Worm (Caenorhabditis elegans) whole organism, L4 larva: ENCODE measurements around the gene noca-1.

Experiments used
- F10B5.3 ChIP-seq: sonication (generic microtip); optimal IDR thresholded peaks from 2 replicates; lab custom pipeline; 2016; ENCODE audit warnings: mild to moderate bottlenecking, missing genetic modification characterization, missing compliant biosample characterization
- F44E2.7 ChIP-seq: fragments of 200-800 bp; sonication (Bioruptor generic); IDR thresholded peaks from 2 replicates; pipeline ENCODE4 v2.1.2; 2022; ENCODE audit warnings: missing genetic modification characterization, missing compliant biosample characterization
- R02D3.7 ChIP-seq: fragments of 150-350 bp; sonication (generic microtip); optimal IDR thresholded peaks from 3 replicates; lab custom pipeline; 2014; ENCODE audit warnings: missing biosample characterization, missing genetic modification characterization
- aha-1 ChIP-seq: fragments of 150-350 bp; peaks from one replicate; lab custom pipeline; 2014; ENCODE audit warnings: missing biosample characterization, missing genetic modification characterization
- ama-1 ChIP-seq: fragments of 150-350 bp; optimal IDR thresholded peaks from 2 replicates; lab custom pipeline; 2014; ENCODE audit warnings: inconsistent platforms, mixed read lengths
- cey-2 ChIP-seq: sonication (generic microtip); optimal IDR thresholded peaks from 3 replicates; lab custom pipeline; 2017; ENCODE audit warnings: missing genetic modification characterization, mild to moderate bottlenecking, missing compliant biosample characterization, antibody characterized with exemption, borderline replicate concordance; ENCODE audit not compliant: insufficient read depth
- daf-16 ChIP-seq, 3 experiments: sonication (generic microtip); optimal IDR thresholded peaks; 2 replicates each; lab custom pipeline; 2016 to 2017; ENCODE audit warnings: missing genetic modification characterization in 3 of 3, missing genetic modification reagents in 3 of 3, mild to moderate bottlenecking in 2 of 3, missing compliant biosample characterization in 2 of 3, missing biosample characterization in 1 of 3, moderate library complexity in 1 of 3
- dmd-6 ChIP-seq: fragments of 200-800 bp; sonication (Bioruptor generic); IDR thresholded peaks from 2 replicates; pipeline ENCODE4 v1.3.6; 2022; ENCODE audit warnings: missing genetic modification reagents, missing genetic modification characterization, missing compliant biosample characterization
- dmd-9 ChIP-seq: fragments of 200-800 bp; sonication (Bioruptor generic); IDR thresholded peaks from 2 replicates; pipeline ENCODE4 v1.3.6; 2022; ENCODE audit warnings: missing genetic modification reagents, missing genetic modification characterization, missing compliant biosample characterization
- dve-1 ChIP-seq: sonication (generic microtip); optimal IDR thresholded peaks from 2 replicates; lab custom pipeline; 2017; ENCODE audit warnings: antibody characterized with exemption, mild to moderate bottlenecking, missing genetic modification characterization, missing compliant biosample characterization; ENCODE audit not compliant: insufficient read depth
- egl-43 ChIP-seq: fragments of 200-800 bp; sonication (Bioruptor generic); IDR thresholded peaks from 2 replicates; pipeline ENCODE4 v1.3.6; 2022; ENCODE audit warnings: missing genetic modification reagents, missing genetic modification characterization, missing compliant biosample characterization
- gei-8 ChIP-seq: fragments of 200-800 bp; sonication (Bioruptor generic); optimal IDR thresholded peaks from 2 replicates; lab custom pipeline; 2018; ENCODE audit warnings: mild to moderate bottlenecking, missing genetic modification characterization, missing compliant biosample characterization
- lin-1 ChIP-seq: fragments of 200-800 bp; sonication (Bioruptor generic); IDR thresholded peaks from 2 replicates; pipeline ENCODE4 v1.3.6; 2022; ENCODE audit warnings: missing genetic modification reagents, missing genetic modification characterization, missing compliant biosample characterization
- lin-13 ChIP-seq: fragments of 150-350 bp; optimal IDR thresholded peaks from 2 replicates; lab custom pipeline; 2014; ENCODE audit warnings: missing biosample characterization, missing genetic modification reagents, missing genetic modification characterization
- lin-39 ChIP-seq: fragments of 150-350 bp; optimal IDR thresholded peaks from 2 replicates; lab custom pipeline; 2014; ENCODE audit warnings: missing biosample characterization, missing genetic modification reagents, missing genetic modification characterization
- lir-3 ChIP-seq: sonication (generic microtip); optimal IDR thresholded peaks from 2 replicates; lab custom pipeline; 2016; ENCODE audit warnings: mild to moderate bottlenecking, missing genetic modification characterization, missing compliant biosample characterization
- lsy-2 ChIP-seq, 2 experiments: fragments of 150-350 bp in 1 of 2; sonication (generic microtip) in 1 of 2; optimal IDR thresholded peaks; 2 replicates each; lab custom pipeline; 2014 to 2017; ENCODE audit warnings: missing biosample characterization in 2 of 2, missing genetic modification characterization in 2 of 2
- madf-5 ChIP-seq, 2 experiments: fragments of 200-800 bp; sonication (Bioruptor generic); IDR thresholded peaks; 2 replicates each; pipeline ENCODE4 v1.3.6; 2022; ENCODE audit warnings: missing compliant biosample characterization in 2 of 2, missing genetic modification characterization in 2 of 2
- mdl-1 ChIP-seq, 2 experiments: fragments of 150-350 bp in 1 of 2; sonication (generic microtip) in 1 of 2; optimal IDR thresholded peaks; 2 replicates each; lab custom pipeline; 2014 to 2017; ENCODE audit warnings: missing biosample characterization in 2 of 2, missing genetic modification characterization in 2 of 2
- mep-1 ChIP-seq: fragments of 150-350 bp; sonication (generic microtip); optimal IDR thresholded peaks from 3 replicates; lab custom pipeline; 2014; ENCODE audit warnings: missing biosample characterization, missing genetic modification characterization
- mxl-2 ChIP-seq: fragments of 200-800 bp; sonication (Bioruptor generic); conservative IDR thresholded peaks from 2 replicates; pipeline ENCODE4 v1.3.6; 2022; ENCODE audit warnings: missing genetic modification reagents, missing genetic modification characterization, missing compliant biosample characterization
- nhr-10 ChIP-seq: fragments of 150-350 bp; optimal IDR thresholded peaks from 2 replicates; lab custom pipeline; 2014; ENCODE audit warnings: missing biosample characterization, missing genetic modification characterization
- nhr-237 ChIP-seq: sonication (generic microtip); optimal IDR thresholded peaks from 2 replicates; lab custom pipeline; 2017; ENCODE audit warnings: missing biosample characterization, missing genetic modification characterization
- nhr-25 ChIP-seq: sonication (generic microtip); optimal IDR thresholded peaks from 2 replicates; lab custom pipeline; 2017; ENCODE audit warnings: missing genetic modification characterization, mild to moderate bottlenecking, missing compliant biosample characterization, antibody characterized with exemption, moderate library complexity, borderline replicate concordance; ENCODE audit not compliant: insufficient read depth
- nhr-28 ChIP-seq: fragments of 150-350 bp; optimal IDR thresholded peaks from 2 replicates; lab custom pipeline; 2014; ENCODE audit warnings: missing biosample characterization, missing genetic modification characterization
- nhr-48 ChIP-seq: sonication (generic microtip); optimal IDR thresholded peaks from 2 replicates; lab custom pipeline; 2016; ENCODE audit warnings: mild to moderate bottlenecking, missing genetic modification characterization, missing compliant biosample characterization
- nhr-6 ChIP-seq: fragments of 150-350 bp; optimal IDR thresholded peaks from 2 replicates; lab custom pipeline; 2014; ENCODE audit warnings: missing biosample characterization, missing genetic modification characterization
- nhr-77 ChIP-seq: fragments of 150-350 bp; optimal IDR thresholded peaks from 2 replicates; lab custom pipeline; 2014; ENCODE audit warnings: missing biosample characterization, missing genetic modification characterization
- pha-4 ChIP-seq, 2 experiments: fragments of 150-350 bp in 1 of 2; fragments of 200-800 bp in 1 of 2; sonication (Bioruptor generic) in 1 of 2; IDR thresholded peaks in 1 of 2; optimal IDR thresholded peaks in 1 of 2; 2 replicates each; pipeline versions ENCODE4 v1.3.6 to Lab custom; 2014 to 2022; ENCODE audit warnings: missing genetic modification characterization in 2 of 2, missing genetic modification reagents in 2 of 2, missing biosample characterization in 1 of 2, missing compliant biosample characterization in 1 of 2
- sdz-12 ChIP-seq: fragments of 200-800 bp; sonication (Bioruptor generic); optimal IDR thresholded peaks from 2 replicates; lab custom pipeline; 2018; ENCODE audit warnings: mild to moderate bottlenecking, missing genetic modification characterization, missing compliant biosample characterization
- set-16 ChIP-seq: fragments of 200-800 bp; sonication (Bioruptor generic); IDR thresholded peaks from 2 replicates; pipeline ENCODE4 v1.3.6; 2022; ENCODE audit warnings: missing genetic modification reagents, missing genetic modification characterization, missing compliant biosample characterization
- spr-1 ChIP-seq: sonication (generic microtip); optimal IDR thresholded peaks from 2 replicates; lab custom pipeline; 2016; ENCODE audit warnings: mild to moderate bottlenecking, missing genetic modification characterization, missing compliant biosample characterization
- tag-97 ChIP-seq: fragments of 200-800 bp; sonication (Bioruptor generic); IDR thresholded peaks from 2 replicates; pipeline ENCODE4 v1.3.6; 2022; ENCODE audit warnings: missing genetic modification characterization, missing compliant biosample characterization
- tra-1 ChIP-seq: fragments of 200-800 bp; sonication (Bioruptor generic); IDR thresholded peaks from 2 replicates; pipeline ENCODE4 v1.3.6; 2022; ENCODE audit warnings: missing genetic modification reagents, missing genetic modification characterization, missing compliant biosample characterization
- unc-62 ChIP-seq, 3 experiments: fragments of 150-350 bp in 1 of 3; sonication (generic microtip); optimal IDR thresholded peaks in 2 of 3; peaks in 1 of 3; 1 replicate in 1 of 3; 2 replicates in 2 of 3; lab custom pipeline; 2014 to 2017; ENCODE audit warnings: missing biosample characterization in 3 of 3, missing genetic modification characterization in 3 of 3, missing genetic modification reagents in 3 of 3, missing genotype in 1 of 3
- ztf-11 ChIP-seq: fragments of 150-350 bp; optimal IDR thresholded peaks from 2 replicates; lab custom pipeline; 2014; ENCODE audit warnings: missing biosample characterization, missing genetic modification characterization

Gene noca-1

ce11 chrV:13200609-13201008, 47.9 kb downstream of the noca-1 start:
- TF ChIP-seq mxl-2 (no peak), mdl-1 (tag; optimal IDR thresholded peaks at IDR 0.05; lab: Kevin White, UChicago) (no peak), egl-43 (GFP tag; lab: Robert Waterston, UW) (no peak), aha-1 (tag; lab: Kevin White, UChicago) (no peak), F10B5.3 (tag; lab: Kevin White, UChicago) (no peak), lir-3 (tag; lab: Kevin White, UChicago) (no peak), nhr-237 (tag; lab: Kevin White, UChicago) (no peak), lin-1 (GFP tag; lab: Robert Waterston, UW) (no peak), mep-1 (tag; lab: Kevin White, UChicago) (peak; percentile 10), nhr-6 (peak; percentile 72), daf-16 (GFP tag; optimal IDR thresholded peaks at IDR 0.05; lab: Kevin White, UChicago) (no peak), daf-16 (tag; optimal IDR thresholded peaks at IDR 0.05; lab: Kevin White, UChicago) (no peak), spr-1 (no peak), ztf-11 (tag; lab: Kevin White, UChicago) (no peak), lsy-2 (tag; optimal IDR thresholded peaks at IDR 0.05; lab: Kevin White, UChicago) (peak in 1 of 2 experiments; percentile 48), lin-39 (tag; lab: Kevin White, UChicago) (no peak), ama-1 (lab: Kevin White, UChicago) (peak; percentile 68), sdz-12 (GFP tag; lab: Kevin White, UChicago) (no peak), tag-97 (no peak), nhr-10 (tag; lab: Kevin White, UChicago) (no peak), lin-13 (GFP tag; lab: Kevin White, UChicago) (no peak), dve-1 (tag; lab: Kevin White, UChicago) (peak; percentile 4), pha-4 (GFP tag; IDR thresholded peaks at IDR 0.05; lab: Robert Waterston, UW) (no peak), pha-4 (tag; optimal IDR thresholded peaks at IDR 0.05; lab: Kevin White, UChicago) (no peak), unc-62 (GFP tag; optimal IDR thresholded peaks at IDR 0.05 in 1 of 2; lab: Kevin White, UChicago) (peak in 1 of 2 experiments; percentile 83), unc-62 (tag; optimal IDR thresholded peaks at IDR 0.05; lab: Kevin White, UChicago) (peak; percentile 24), F44E2.7 (GFP tag; lab: Robert Waterston, UW) (no peak)

ce11 chrV:13201229-13201833, 48.6 kb downstream of the noca-1 start:
- TF ChIP-seq set-16 (peak; percentile 98), madf-5 (GFP tag; IDR thresholded peaks at IDR 0.05; lab: Robert Waterston, UW) (peak in 1 of 2 experiments; percentile 55; a peak in 2 of 4 replicates)

ce11 chrV:13202127-13202610, 49.5 kb downstream of the noca-1 start, which contains the start of the genes col-159 and col-160:
Gene col-159 (minus strand): TSS chrV:13202177.
Gene col-160 (minus strand): TSS chrV:13202189.
- TF ChIP-seq cey-2 (tag; lab: Kevin White, UChicago) (peak; percentile 79), R02D3.7 (tag; lab: Kevin White, UChicago) (no peak), dmd-6 (peak; percentile 55), nhr-25 (tag; lab: Kevin White, UChicago) (peak; percentile 59), set-16 (no peak), aha-1 (tag; lab: Kevin White, UChicago) (peak; percentile 80), dmd-9 (GFP tag; lab: Robert Waterston, UW) (no peak), nhr-48 (tag; lab: Kevin White, UChicago) (peak; percentile 12), lin-1 (GFP tag; lab: Robert Waterston, UW) (0 out of 2 replicates have a peak, but pooled peaks have one; percentile 27), mdl-1 (tag; optimal IDR thresholded peaks at IDR 0.05; lab: Kevin White, UChicago) (peak in 1 of 2 experiments; percentile 26), nhr-77 (tag; lab: Kevin White, UChicago) (peak; percentile 40), gei-8 (GFP tag; lab: Kevin White, UChicago) (peak; percentile 28), nhr-28 (tag; lab: Kevin White, UChicago) (peak; percentile 56), dve-1 (tag; lab: Kevin White, UChicago) (peak; percentile 23), tra-1 (GFP tag; lab: Robert Waterston, UW) (peak; percentile 75)
